Fruit fly (Drosophila melanogaster): ENCODE data around the gene mid.

mid gene

DNA sequence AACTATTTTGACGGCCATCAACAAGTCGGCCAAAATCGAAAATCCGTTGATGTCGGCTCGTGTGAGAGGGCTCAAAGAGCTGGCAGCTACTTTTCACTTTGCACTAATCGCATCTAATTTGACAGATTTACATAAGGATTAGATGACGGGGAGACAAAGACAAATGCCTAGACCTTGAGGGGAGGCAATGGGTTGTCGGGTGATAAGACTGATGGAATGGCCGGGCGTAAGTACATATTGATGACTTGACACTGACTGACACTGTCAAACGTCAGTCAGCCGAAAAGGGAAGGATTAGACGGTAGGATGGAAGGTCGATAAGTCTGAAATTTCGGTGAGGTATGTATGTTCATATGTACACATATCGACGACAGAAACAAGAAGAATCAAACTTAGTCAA, 28.6 kb upstream of the mid start:
- TF ChIP-seq CG3032 (tag; optimal IDR thresholded peaks at IDR 0.05) (no peak), CG6163 (GFP tag; IDR thresholded peaks at IDR 0.05) (no peak), CG10669 (GFP tag; optimal IDR thresholded peaks at IDR 0.05) (no peak), Eip78C (GFP tag) (no peak), CG4318 (GFP tag; optimal IDR thresholded peaks at IDR 0.05) (no peak), CG6808 (GFP tag; optimal IDR thresholded peaks at IDR 0.05) (no peak), Lpt (GFP tag; optimal IDR thresholded peaks at IDR 0.05) (no peak), CG8319 (GFP tag; optimal IDR thresholded peaks at IDR 0.05) (no peak), CG16779 (tag; optimal IDR thresholded peaks at IDR 0.05) (no peak), topi (GFP tag; optimal IDR thresholded peaks at IDR 0.05) (no peak), Hr4 (GFP tag; optimal IDR thresholded peaks at IDR 0.05) (no peak), CG1621 (tag; optimal IDR thresholded peaks at IDR 0.05) (no peak)

DNA sequence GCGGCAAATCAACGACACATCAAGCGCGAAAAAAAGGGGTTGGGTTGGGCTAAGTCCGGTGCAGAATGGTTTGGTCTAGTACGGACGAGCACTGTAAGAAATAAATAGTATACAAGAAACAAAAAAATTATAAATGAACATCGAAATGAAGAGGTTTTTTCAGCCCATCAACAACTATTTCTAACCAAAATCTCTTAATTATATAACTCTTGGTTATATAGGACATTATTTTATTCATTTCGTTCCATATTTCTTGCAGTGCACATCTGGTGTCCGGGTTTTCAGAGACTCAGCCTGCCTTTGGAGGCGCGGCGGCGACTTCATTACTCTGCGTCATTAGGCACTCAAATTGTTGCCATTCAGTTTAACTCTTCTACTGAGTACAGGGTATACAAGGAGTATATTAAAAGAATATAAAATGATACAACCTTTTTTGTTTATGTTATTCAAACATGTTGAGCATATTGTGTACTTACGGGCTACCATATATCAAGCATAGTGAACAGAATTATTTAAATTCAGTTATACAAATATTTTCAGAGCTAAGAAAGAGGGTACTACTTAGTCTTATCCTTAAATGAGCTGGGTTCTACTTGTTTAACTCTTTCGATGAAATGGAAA, 27.9 kb upstream of the mid start:
- TF ChIP-seq Blimp-1 (GFP tag; optimal IDR thresholded peaks at IDR 0.05) (no peak), CG8319 (GFP tag; optimal IDR thresholded peaks at IDR 0.05) (no peak), salr (GFP tag; optimal IDR thresholded peaks at IDR 0.05) (no peak), CG9139 (GFP tag; optimal IDR thresholded peaks at IDR 0.05) (no peak), CG10669 (GFP tag; optimal IDR thresholded peaks at IDR 0.05) (no peak), CG8632 (GFP tag; optimal IDR thresholded peaks at IDR 0.05) (no peak), Eip93F (GFP tag; optimal IDR thresholded peaks at IDR 0.05) (no peak), spab (GFP tag; optimal IDR thresholded peaks at IDR 0.05) (no peak), Eip78C (GFP tag) (peak; percentile 23), topi (GFP tag; optimal IDR thresholded peaks at IDR 0.05) (peak; percentile 10), CG7368 (GFP tag; optimal IDR thresholded peaks at IDR 0.05) (no peak), ss (GFP tag; optimal IDR thresholded peaks at IDR 0.05) (no peak), Sox102F (GFP tag; optimal IDR thresholded peaks at IDR 0.05) (no peak), CG34406 (GFP tag; optimal IDR thresholded peaks at IDR 0.05) (no peak), Sox15 (GFP tag; optimal IDR thresholded peaks at IDR 0.05) (no peak), fd85E (GFP tag; optimal IDR thresholded peaks at IDR 0.05) (no peak), Eip75B (GFP tag; optimal IDR thresholded peaks at IDR 0.05) (no peak), Gug (GFP tag; IDR thresholded peaks at IDR 0.05) (no peak), Ets96B (tag; optimal IDR thresholded peaks at IDR 0.05) (peak; percentile 9), eg (GFP tag; IDR thresholded peaks at IDR 0.05) (no peak), acj6 (GFP tag; optimal IDR thresholded peaks at IDR 0.05) (no peak), net (GFP tag; optimal IDR thresholded peaks at IDR 0.05) (no peak), CG6163 (GFP tag; IDR thresholded peaks at IDR 0.05) (no peak; the same call in 2 of the 3 replicates), CG1621 (tag; optimal IDR thresholded peaks at IDR 0.05) (no peak), Ets21C (GFP tag; optimal IDR thresholded peaks at IDR 0.05) (no peak), OdsH (GFP tag; optimal IDR thresholded peaks at IDR 0.05) (peak; percentile 11), Lpt (GFP tag; optimal IDR thresholded peaks at IDR 0.05) (no peak), Smox (GFP tag; optimal IDR thresholded peaks at IDR 0.05) (peak; percentile 16), CG16779 (tag; optimal IDR thresholded peaks at IDR 0.05) (no peak), Met (GFP tag; optimal IDR thresholded peaks at IDR 0.05) (peak; percentile 16), dsx (GFP tag; optimal IDR thresholded peaks at IDR 0.05; ENCODE audit: poor library complexity, severe bottlenecking) (no peak), vri (GFP tag; optimal IDR thresholded peaks at IDR 0.05) (no peak), Sox14 (GFP tag; optimal IDR thresholded peaks at IDR 0.05) (peak; percentile 8), lz (GFP tag; optimal IDR thresholded peaks at IDR 0.05) (peak; percentile 31), CG10631 (GFP tag; optimal IDR thresholded peaks at IDR 0.05) (peak; percentile 0), CG3919 (GFP tag; optimal IDR thresholded peaks at IDR 0.05) (peak; percentile 20), svp (GFP tag) (peak; percentile 69), Hr4 (GFP tag; optimal IDR thresholded peaks at IDR 0.05) (no peak), Hr38 (GFP tag; optimal IDR thresholded peaks at IDR 0.05) (no peak), CG4318 (GFP tag; optimal IDR thresholded peaks at IDR 0.05) (no peak), cyc (GFP tag; optimal IDR thresholded peaks at IDR 0.05) (no peak), achi (GFP tag; optimal IDR thresholded peaks at IDR 0.05) (peak; percentile 42), esn (GFP tag; optimal IDR thresholded peaks at IDR 0.05) (no peak), fd59A (GFP tag; optimal IDR thresholded peaks at IDR 0.05) (no peak), CG8119 (GFP tag; IDR thresholded peaks at IDR 0.05) (no peak), CG6792 (GFP tag; optimal IDR thresholded peaks at IDR 0.05) (no peak), CG6276 (GFP tag; optimal IDR thresholded peaks at IDR 0.05) (no peak)

Measured in whole organism, prepupa.